Worm (Caenorhabditis elegans) whole organism, L1 larva: Measurements from ENCODE around the gene spig-6.

Experiments used
- C16A3.4 ChIP-seq: fragments of 150-350 bp; optimal IDR thresholded peaks from 2 replicates; lab custom pipeline; 2014; ENCODE audit warnings: missing biosample characterization, missing genetic modification characterization
- F16B12.6 ChIP-seq: fragments of 150-350 bp; optimal IDR thresholded peaks from 2 replicates; lab custom pipeline; 2014; ENCODE audit warnings: missing biosample characterization, missing genetic modification characterization
- aha-1 ChIP-seq: fragments of 150-350 bp; optimal IDR thresholded peaks from 2 replicates; lab custom pipeline; 2014; ENCODE audit warnings: missing biosample characterization, missing genetic modification characterization
- aly-2 ChIP-seq: fragments of 150-350 bp; optimal IDR thresholded peaks from 2 replicates; lab custom pipeline; 2014; ENCODE audit warnings: missing biosample characterization, missing genetic modification characterization
- ceh-8 ChIP-seq: fragments of 200-800 bp; sonication (Bioruptor generic); optimal IDR thresholded peaks from 2 replicates; lab custom pipeline; 2018; ENCODE audit warnings: mild to moderate bottlenecking, missing genetic modification characterization, moderate library complexity, missing compliant biosample characterization
- ceh-82 ChIP-seq, 3 experiments: fragments of 150-350 bp in 1 of 3; sonication (generic microtip) in 2 of 3; optimal IDR thresholded peaks; 2 replicates each; lab custom pipeline; 2014 to 2017; ENCODE audit warnings: missing biosample characterization in 3 of 3, missing genetic modification characterization in 3 of 3
- ceh-88 ChIP-seq: fragments of 200-800 bp; sonication (Bioruptor generic); IDR thresholded peaks from 2 replicates; pipeline ENCODE4 v1.3.6; 2022; ENCODE audit warnings: missing genetic modification characterization, missing compliant biosample characterization
- dsc-1 ChIP-seq: sonication (generic microtip); optimal IDR thresholded peaks from 2 replicates; lab custom pipeline; 2016; ENCODE audit warnings: mild to moderate bottlenecking, missing genetic modification characterization, missing compliant biosample characterization
- efl-1 ChIP-seq, 4 experiments: fragments of 150-350 bp; optimal IDR thresholded peaks in 3 of 4; peaks in 1 of 4; 1 replicate in 1 of 4; 2 replicates in 3 of 4; lab custom pipeline; 2014; ENCODE audit warnings: missing biosample characterization in 2 of 4, missing genetic modification characterization in 2 of 4, missing genetic modification reagents in 2 of 4
- egl-27 ChIP-seq, 2 experiments: fragments of 150-350 bp in 1 of 2; sonication (generic microtip); optimal IDR thresholded peaks; 3 replicates each; lab custom pipeline; 2017 to 2018; ENCODE audit warnings: missing biosample characterization in 2 of 2, missing genetic modification characterization in 2 of 2, missing genetic modification reagents in 2 of 2
- fkh-10 ChIP-seq: sonication (generic microtip); optimal IDR thresholded peaks from 2 replicates; lab custom pipeline; 2017; ENCODE audit warnings: missing biosample characterization, missing genetic modification reagents, missing genetic modification characterization
- grh-1 ChIP-seq: fragments of 200-800 bp; sonication (Bioruptor generic); IDR thresholded peaks from 2 replicates; pipeline ENCODE4 v1.3.6; 2022; ENCODE audit warnings: missing genetic modification reagents, missing genetic modification characterization, missing compliant biosample characterization
- hpl-2 ChIP-seq: fragments of 150-350 bp; optimal IDR thresholded peaks from 2 replicates; lab custom pipeline; 2014; ENCODE audit warnings: missing biosample characterization, missing genetic modification reagents, missing genetic modification characterization
- irx-1 ChIP-seq: sonication (generic microtip); optimal IDR thresholded peaks from 2 replicates; lab custom pipeline; 2016; ENCODE audit warnings: missing genetic modification characterization, missing compliant biosample characterization
- lin-35 ChIP-seq, 2 experiments: fragments of 150-350 bp; optimal IDR thresholded peaks; 2 replicates each; lab custom pipeline; 2014; ENCODE audit warnings: missing biosample characterization in 2 of 2, missing genetic modification characterization in 2 of 2, missing genetic modification reagents in 2 of 2
- lin-39 ChIP-seq: fragments of 150-350 bp; optimal IDR thresholded peaks from 2 replicates; lab custom pipeline; 2014; ENCODE audit warnings: missing biosample characterization, missing genetic modification reagents, missing genetic modification characterization
- lsy-2 ChIP-seq, 2 experiments: fragments of 150-350 bp; optimal IDR thresholded peaks; 2 replicates each; lab custom pipeline; 2014; ENCODE audit warnings: missing biosample characterization in 2 of 2, missing genetic modification characterization in 2 of 2
- mdl-1 ChIP-seq, 2 experiments: fragments of 150-350 bp; optimal IDR thresholded peaks; 2 replicates each; lab custom pipeline; 2014 to 2017; ENCODE audit warnings: missing biosample characterization in 2 of 2, missing genetic modification characterization in 2 of 2, inconsistent platforms in 1 of 2
- mep-1 ChIP-seq: fragments of 150-350 bp; optimal IDR thresholded peaks from 2 replicates; lab custom pipeline; 2014; ENCODE audit warnings: missing biosample characterization, missing genetic modification characterization
- nhr-12 ChIP-seq: sonication (generic microtip); optimal IDR thresholded peaks from 2 replicates; lab custom pipeline; 2017; ENCODE audit warnings: missing biosample characterization, missing genetic modification characterization
- nhr-237 ChIP-seq: fragments of 150-350 bp; optimal IDR thresholded peaks from 2 replicates; lab custom pipeline; 2014; ENCODE audit warnings: missing biosample characterization, missing genetic modification characterization
- nhr-47 ChIP-seq: sonication (generic microtip); optimal IDR thresholded peaks from 2 replicates; lab custom pipeline; 2016; ENCODE audit warnings: mild to moderate bottlenecking, missing genetic modification characterization, moderate library complexity, missing compliant biosample characterization
- nhr-84 ChIP-seq: sonication (generic microtip); optimal IDR thresholded peaks from 2 replicates; lab custom pipeline; 2017; ENCODE audit warnings: missing biosample characterization, missing genetic modification characterization
- pag-3 ChIP-seq: sonication (generic microtip); optimal IDR thresholded peaks from 2 replicates; lab custom pipeline; 2017; ENCODE audit warnings: missing genetic modification characterization, mild to moderate bottlenecking, missing compliant biosample characterization, antibody characterized with exemption, borderline replicate concordance; ENCODE audit not compliant: insufficient read depth
- pax-3 ChIP-seq: fragments of 200-800 bp; sonication (Bioruptor generic); optimal IDR thresholded peaks from 2 replicates; lab custom pipeline; 2018; ENCODE audit warnings: mild to moderate bottlenecking, missing genetic modification characterization, moderate library complexity, missing compliant biosample characterization
- pqm-1 ChIP-seq: sonication (generic microtip); optimal IDR thresholded peaks from 3 replicates; lab custom pipeline; 2017; ENCODE audit warnings: missing biosample characterization, missing genetic modification characterization
- snpc-4 ChIP-seq: fragments of 150-350 bp; optimal IDR thresholded peaks from 2 replicates; lab custom pipeline; 2014; ENCODE audit warnings: missing biosample characterization, missing genetic modification characterization
- snu-23 ChIP-seq: sonication (generic microtip); optimal IDR thresholded peaks from 2 replicates; lab custom pipeline; 2016; ENCODE audit warnings: missing genetic modification characterization, missing compliant biosample characterization
- sptf-1 ChIP-seq: fragments of 150-350 bp; optimal IDR thresholded peaks from 2 replicates; lab custom pipeline; 2014; ENCODE audit warnings: missing biosample characterization, missing genetic modification characterization
- swsn-7 ChIP-seq: sonication (generic microtip); optimal IDR thresholded peaks from 2 replicates; lab custom pipeline; 2016; ENCODE audit warnings: missing genetic modification characterization, missing compliant biosample characterization
- tlp-1 ChIP-seq: fragments of 150-350 bp; optimal IDR thresholded peaks from 2 replicates; lab custom pipeline; 2014; ENCODE audit warnings: missing biosample characterization, missing genetic modification characterization
- unc-86 ChIP-seq: sonication (generic microtip); optimal IDR thresholded peaks from 2 replicates; lab custom pipeline; 2016; ENCODE audit warnings: missing genetic modification characterization, missing compliant biosample characterization
- unc-98 ChIP-seq: fragments of 200-800 bp; sonication (Bioruptor generic); IDR thresholded peaks from 2 replicates; pipeline ENCODE4 v1.3.6; 2022; ENCODE audit warnings: missing genetic modification characterization, missing compliant biosample characterization
- vab-15 ChIP-seq: sonication (generic microtip); optimal IDR thresholded peaks from 2 replicates; lab custom pipeline; 2017; ENCODE audit warnings: missing genotype, mild to moderate bottlenecking, missing genetic modification characterization, missing compliant biosample characterization
- zag-1 ChIP-seq: fragments of 150-350 bp; optimal IDR thresholded peaks from 2 replicates; lab custom pipeline; 2014; ENCODE audit warnings: missing biosample characterization, missing genetic modification characterization
- ztf-11 ChIP-seq, 2 experiments: sonication (generic microtip); optimal IDR thresholded peaks; 2 replicates each; lab custom pipeline; 2016 to 2017; ENCODE audit warnings: missing genetic modification characterization in 2 of 2, missing biosample characterization in 1 of 2, missing compliant biosample characterization in 1 of 2

spig-6 gene

ce11 chrV:16445676-16446075 is 35.7 kb upstream of the spig-6 start, which contains the start of gene T08G3.6:
TSS of gene T08G3.6 (plus strand) at chrV:16445976.
- TF ChIP-seq sptf-1 (tag; lab: Kevin White, UChicago) (no peak), nhr-237 (tag; lab: Kevin White, UChicago) (no peak), ztf-11 (tag; optimal IDR thresholded peaks at IDR 0.05; lab: Kevin White, UChicago) (no peak), unc-98 (GFP tag; lab: Robert Waterston, UW) (no peak), swsn-7 (tag; lab: Kevin White, UChicago) (no peak), C16A3.4 (tag; lab: Kevin White, UChicago) (no peak), fkh-10 (GFP tag; lab: Kevin White, UChicago) (no peak), lin-35 (GFP tag; optimal IDR thresholded peaks at IDR 0.05; lab: Kevin White, UChicago) (no peak), pqm-1 (tag; lab: Kevin White, UChicago) (no peak), snpc-4 (tag; lab: Kevin White, UChicago) (no peak), snu-23 (GFP tag; lab: Kevin White, UChicago) (no peak), ceh-88 (GFP tag; lab: Robert Waterston, UW) (no peak), irx-1 (tag; lab: Kevin White, UChicago) (no peak)
- TF ChIP-seq, all 84 proteins: peak for 0

- TF ChIP-seq irx-1 (tag; lab: Kevin White, UChicago) (no peak), zag-1 (tag; lab: Kevin White, UChicago) (no peak), ceh-8 (GFP tag; lab: Kevin White, UChicago) (no peak), ceh-82 (tag; optimal IDR thresholded peaks at IDR 0.05; lab: Kevin White, UChicago) (no peak)
These were observed 35.2 kb upstream of the spig-6 start for ce11 chrV:16446191-16446590.

ce11 chrV:16447735-16448134 is 33.6 kb upstream of the spig-6 start, which contains the start of gene T08G3.13:
TSS of gene T08G3.13 (plus strand) at chrV:16448035.
- TF ChIP-seq tlp-1 (tag; lab: Kevin White, UChicago) = no peak
- TF ChIP-seq hpl-2 (GFP tag; lab: Kevin White, UChicago) = no peak
- TF ChIP-seq, all 84 proteins: peak for 0

ce11 chrV:16455065-16455464 is 26.3 kb upstream of the spig-6 start, which contains the start of gene str-14:
TSS of gene str-14 (minus strand) at chrV:16455165.
- TF ChIP-seq mdl-1 (tag; optimal IDR thresholded peaks at IDR 0.05; lab: Kevin White, UChicago) (no peak), mep-1 (tag; lab: Kevin White, UChicago) (no peak), unc-86 (no peak), vab-15 (tag; lab: Kevin White, UChicago) (no peak), efl-1 (optimal IDR thresholded peaks at IDR 0.05; lab: Kevin White, UChicago) (no peak), efl-1 (GFP tag; optimal IDR thresholded peaks at IDR 0.05 in 1 of 2; lab: Kevin White, UChicago) (no peak), nhr-84 (no peak)

ce11 chrV:16458714-16459113 is 22.7 kb upstream of the spig-6 start, which contains the start of gene str-15:
TSS of gene str-15 (minus strand) at chrV:16458814.
- TF ChIP-seq aly-2 (tag; lab: Kevin White, UChicago) = no peak
- TF ChIP-seq aha-1 = no peak
- TF ChIP-seq zag-1 (tag; lab: Kevin White, UChicago) = no peak
- TF ChIP-seq nhr-47 (tag; lab: Kevin White, UChicago) = no peak
- TF ChIP-seq grh-1 (GFP tag; lab: Robert Waterston, UW) = no peak
- no peak for TF ChIP-seq tlp-1 (tag; lab: Kevin White, UChicago)
- no peak for TF ChIP-seq dsc-1 (tag; lab: Kevin White, UChicago)
- TF ChIP-seq nhr-12 (tag; lab: Kevin White, UChicago) = no peak
- TF ChIP-seq pax-3 = no peak
- no peak for TF ChIP-seq vab-15 (tag; lab: Kevin White, UChicago)
- TF ChIP-seq C16A3.4 (tag; lab: Kevin White, UChicago) = no peak

- TF ChIP-seq F16B12.6 (tag; lab: Kevin White, UChicago) (no peak), pqm-1 (tag; lab: Kevin White, UChicago) (no peak), pag-3 (tag; lab: Kevin White, UChicago) (no peak), efl-1 (optimal IDR thresholded peaks at IDR 0.05; lab: Kevin White, UChicago) (no peak), efl-1 (GFP tag; optimal IDR thresholded peaks at IDR 0.05 in 1 of 2; lab: Kevin White, UChicago) (no peak), lsy-2 (tag; optimal IDR thresholded peaks at IDR 0.05; lab: Kevin White, UChicago) (no peak), egl-27 (tag; optimal IDR thresholded peaks at IDR 0.05; lab: Kevin White, UChicago) (no peak), lin-39 (tag; lab: Kevin White, UChicago) (no peak)
These were observed 22.0 kb upstream of the spig-6 start for ce11 chrV:16459377-16459776.
